Worm (Caenorhabditis elegans) whole organism, midembryonic: Measurements from ENCODE around the gene M03C11.9.
"Not testable (repeated sequence)": the region's sequence is repeated elsewhere in the genome, so short reads cannot be mapped to it uniquely, and the experiment has no call there.

Experiments used
- T22C8.4 ChIP-seq: fragments of 200-800 bp; sonication (Bioruptor generic); IDR thresholded peaks from 2 replicates; pipeline ENCODE4 v1.3.6; 2022; ENCODE audit warnings: missing genetic modification characterization, missing compliant biosample characterization
- cog-1 ChIP-seq: sonication (generic microtip); optimal IDR thresholded peaks from 2 replicates; lab custom pipeline; 2016; ENCODE audit warnings: missing genetic modification characterization, missing compliant biosample characterization
- flt-1 ChIP-seq: fragments of 200-800 bp; sonication (Bioruptor generic); IDR thresholded peaks from 2 replicates; pipeline ENCODE4 v1.3.6; 2022; ENCODE audit warnings: missing genetic modification characterization, missing compliant biosample characterization
- klf-2 ChIP-seq: fragments of 200-800 bp; sonication (Bioruptor generic); conservative IDR thresholded peaks from 2 replicates; pipeline ENCODE4 v1.3.6; 2022; ENCODE audit warnings: missing genetic modification reagents, missing genetic modification characterization, missing compliant biosample characterization
- med-1 ChIP-seq: sonication (generic microtip); optimal IDR thresholded peaks from 2 replicates; lab custom pipeline; 2017; ENCODE audit warnings: missing genetic modification characterization, mild to moderate bottlenecking, missing compliant biosample characterization, antibody characterized with exemption, missing genetic modification reagents; ENCODE audit not compliant: insufficient read depth
- ref-1 ChIP-seq: fragments of 200-800 bp; sonication (Bioruptor generic); conservative IDR thresholded peaks from 2 replicates; pipeline ENCODE4 v1.3.6; 2022; ENCODE audit warnings: missing genetic modification reagents, missing genetic modification characterization, missing compliant biosample characterization
- tab-1 ChIP-seq: fragments of 200-800 bp; sonication (Bioruptor generic); IDR thresholded peaks from 2 replicates; pipeline ENCODE4 v1.3.6; 2022; ENCODE audit warnings: missing genetic modification characterization, missing compliant biosample characterization
- ztf-23 ChIP-seq: fragments of 200-800 bp; sonication (Bioruptor generic); IDR thresholded peaks from 2 replicates; pipeline ENCODE4 v1.3.6; 2022; ENCODE audit warnings: missing genetic modification reagents, missing genetic modification characterization, missing compliant biosample characterization
- ztf-29 ChIP-seq: fragments of 200-800 bp; sonication (Bioruptor generic); IDR thresholded peaks from 2 replicates; pipeline ENCODE4 v1.3.6; 2022; ENCODE audit warnings: missing genetic modification reagents, missing genetic modification characterization, missing compliant biosample characterization

The M03C11.9 gene

DNA sequence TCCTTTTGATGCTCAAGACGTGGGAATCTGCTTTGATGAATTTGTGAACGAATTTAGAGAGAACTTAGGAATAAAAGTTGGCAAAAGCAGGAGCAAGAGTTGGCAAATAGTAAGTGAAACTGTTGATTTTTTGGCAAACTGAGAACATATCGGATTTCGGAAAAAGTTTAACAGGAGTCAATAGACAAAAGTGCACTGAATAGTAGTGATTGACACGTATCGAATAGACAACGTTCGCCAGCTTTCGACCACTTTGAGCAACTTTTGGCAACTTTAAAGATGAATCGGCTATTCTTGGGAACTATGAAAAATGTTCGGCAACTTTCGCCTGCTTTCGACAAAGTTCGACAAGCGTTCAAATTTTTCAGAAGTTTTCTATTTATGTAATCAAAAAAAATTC, at the start of gene M03C11.9:
TSS of gene M03C11.9 (minus strand) at position 101 of the 400 bp plus-strand sequence.
- TF ChIP-seq klf-2 (GFP tag; lab: Robert Waterston, UW) (no peak), ref-1 (GFP tag; lab: Robert Waterston, UW) (no peak), tab-1 (GFP tag; lab: Robert Waterston, UW) (no peak), T22C8.4 (GFP tag; lab: Robert Waterston, UW) (no peak), ztf-23 (GFP tag; lab: Robert Waterston, UW) (no peak), flt-1 (GFP tag; lab: Robert Waterston, UW) (no peak), med-1 (GFP tag; lab: Kevin White, UChicago) (no peak), ztf-29 (GFP tag; lab: Robert Waterston, UW) (no peak), cog-1 (tag; lab: Kevin White, UChicago) (no peak)

- TF ChIP-seq T22C8.4 (GFP tag; lab: Robert Waterston, UW); cog-1 (tag; lab: Kevin White, UChicago); klf-2 (GFP tag; lab: Robert Waterston, UW): not testable (repeated sequence)
Observed at ce11 chrIII:10438780-10439179, 47.3 kb upstream of the M03C11.9 start, which contains the start of gene H04D03.6. H04D03.6 (minus strand) TSS chrIII:10438880.

DNA sequence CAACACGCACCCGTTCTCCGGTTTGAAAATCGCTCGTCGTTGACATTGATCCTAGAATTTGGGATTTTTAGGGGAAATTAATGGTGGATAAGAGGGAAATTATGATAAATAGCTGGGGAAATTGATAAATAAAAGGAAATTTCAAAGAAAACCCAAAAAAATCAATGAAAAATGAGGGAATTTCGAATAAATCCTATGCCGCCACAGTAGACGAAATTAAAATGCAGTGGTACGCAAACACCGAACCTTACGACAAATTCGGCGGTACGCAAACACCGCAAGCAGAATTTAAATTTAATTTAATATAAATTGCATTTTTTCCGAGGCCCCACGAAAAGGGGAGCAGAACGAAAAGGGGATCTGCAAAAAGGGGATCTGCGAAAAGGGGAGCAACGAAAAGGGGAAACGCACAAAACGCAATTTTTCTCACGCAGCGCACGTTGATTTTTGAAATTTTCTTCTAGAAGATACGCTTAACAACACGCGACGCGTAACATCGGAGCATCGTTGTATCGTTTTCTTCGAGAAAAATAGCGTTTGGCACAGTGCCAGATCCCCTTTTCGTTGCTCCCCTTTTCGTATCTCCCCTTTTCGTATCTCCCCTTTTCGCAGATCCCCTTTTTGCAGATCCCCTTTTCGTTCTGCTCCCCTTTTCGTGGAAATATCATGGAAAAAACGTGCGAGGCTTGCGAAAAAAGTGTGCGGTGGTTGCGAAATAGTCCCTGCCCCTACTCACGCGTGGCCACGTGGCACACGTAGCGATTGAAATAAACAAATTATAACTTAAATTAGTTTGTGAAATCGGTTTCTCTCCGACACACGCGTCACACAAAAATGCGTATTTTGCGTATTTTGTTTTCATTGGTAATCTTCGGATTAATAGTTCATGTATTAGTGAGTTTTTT, 44.7 kb upstream of the M03C11.9 start, which contains the start of the genes smrd-1 and enu-3.1:
TSS of gene smrd-1 (minus strand) at position 51 of the 905 bp plus-strand sequence.
TSS of gene enu-3.1 (plus strand) at position 339 of the 905 bp plus-strand sequence.
- TF ChIP-seq klf-2 (GFP tag; lab: Robert Waterston, UW) (0 out of 2 replicates have a peak, but pooled peaks have one; percentile 33), ztf-23 (GFP tag; lab: Robert Waterston, UW) (peak; percentile 84), ztf-29 (GFP tag; lab: Robert Waterston, UW) (peak; percentile 34; the same call in 1 of the 2 replicates), flt-1 (GFP tag; lab: Robert Waterston, UW) (peak; percentile 72)

- no peak for TF ChIP-seq med-1 (GFP tag; lab: Kevin White, UChicago)
- peak; percentile 71; the same call in 1 of the 2 replicates for TF ChIP-seq ztf-23 (GFP tag; lab: Robert Waterston, UW)
- TF ChIP-seq cog-1 (tag; lab: Kevin White, UChicago), result peak; percentile 52
- peak; percentile 59; the same call in 1 of the 2 replicates for TF ChIP-seq ref-1 (GFP tag; lab: Robert Waterston, UW)
- peak; percentile 51; the same call in 1 of the 2 replicates for TF ChIP-seq T22C8.4 (GFP tag; lab: Robert Waterston, UW)
- peak; percentile 83 for TF ChIP-seq flt-1 (GFP tag; lab: Robert Waterston, UW)
- TF ChIP-seq tab-1 (GFP tag; lab: Robert Waterston, UW), result peak; percentile 79
- TF ChIP-seq ztf-29 (GFP tag; lab: Robert Waterston, UW), result no peak
- TF ChIP-seq klf-2 (GFP tag; lab: Robert Waterston, UW), result no peak; the same call in 1 of the 2 replicates
Observed at ce11 chrIII:10432104-10432503, 40.6 kb upstream of the M03C11.9 start.

DNA sequence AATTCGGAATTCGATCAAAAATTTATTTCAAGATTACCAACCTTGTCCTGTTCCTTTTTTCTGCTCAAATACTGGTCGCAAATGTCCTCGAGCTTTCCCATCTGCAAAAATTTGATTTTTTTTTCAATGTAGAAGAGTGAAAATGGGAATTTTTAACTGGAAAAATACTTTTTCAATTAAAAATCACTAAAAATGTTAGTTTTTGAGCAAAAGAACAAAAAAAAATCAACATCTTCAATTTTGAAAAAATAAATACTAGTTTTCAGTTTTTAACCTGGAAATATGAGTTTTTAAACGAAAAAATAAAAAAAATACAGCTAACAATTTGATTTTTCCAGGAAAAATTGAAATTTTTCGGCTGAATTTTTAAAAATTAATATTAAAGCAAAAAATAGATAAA, 36.4 kb upstream of the M03C11.9 start, which contains the start of gene prp-3:
TSS of gene prp-3 (minus strand) at position 101 of the 400 bp plus-strand sequence.
- TF ChIP-seq flt-1 (GFP tag; lab: Robert Waterston, UW) (no peak), T22C8.4 (GFP tag; lab: Robert Waterston, UW) (no peak), ztf-29 (GFP tag; lab: Robert Waterston, UW) (no peak), tab-1 (GFP tag; lab: Robert Waterston, UW) (no peak), cog-1 (tag; lab: Kevin White, UChicago) (no peak), ref-1 (GFP tag; lab: Robert Waterston, UW) (no peak), med-1 (GFP tag; lab: Kevin White, UChicago) (no peak), ztf-23 (GFP tag; lab: Robert Waterston, UW) (no peak), klf-2 (GFP tag; lab: Robert Waterston, UW) (no peak)

DNA sequence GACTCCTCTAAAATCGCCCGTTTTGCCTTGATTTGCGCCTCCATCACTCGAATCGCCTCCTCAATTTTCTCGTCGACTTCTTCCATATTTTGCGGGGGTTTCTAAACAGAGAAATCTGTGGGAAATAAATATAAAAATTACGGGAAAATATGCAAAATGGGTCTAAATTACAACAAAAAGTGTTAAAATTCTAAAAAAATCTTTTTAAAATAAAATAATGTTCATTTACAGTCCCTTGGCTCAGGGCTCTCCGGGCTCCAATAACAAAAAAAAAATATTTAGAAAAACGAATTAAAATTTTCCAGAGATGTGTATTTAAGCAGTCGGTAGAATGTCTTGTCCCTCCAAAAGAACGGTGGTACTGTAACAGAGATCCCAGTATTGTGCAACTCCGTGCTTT, 32.4 kb upstream of the M03C11.9 start, which contains the start of gene M03C11.6:
TSS of gene M03C11.6 (minus strand) at position 101 of the 400 bp plus-strand sequence.
- TF ChIP-seq T22C8.4 (GFP tag; lab: Robert Waterston, UW) (no peak), tab-1 (GFP tag; lab: Robert Waterston, UW) (no peak), ref-1 (GFP tag; lab: Robert Waterston, UW) (no peak), flt-1 (GFP tag; lab: Robert Waterston, UW) (no peak)

DNA sequence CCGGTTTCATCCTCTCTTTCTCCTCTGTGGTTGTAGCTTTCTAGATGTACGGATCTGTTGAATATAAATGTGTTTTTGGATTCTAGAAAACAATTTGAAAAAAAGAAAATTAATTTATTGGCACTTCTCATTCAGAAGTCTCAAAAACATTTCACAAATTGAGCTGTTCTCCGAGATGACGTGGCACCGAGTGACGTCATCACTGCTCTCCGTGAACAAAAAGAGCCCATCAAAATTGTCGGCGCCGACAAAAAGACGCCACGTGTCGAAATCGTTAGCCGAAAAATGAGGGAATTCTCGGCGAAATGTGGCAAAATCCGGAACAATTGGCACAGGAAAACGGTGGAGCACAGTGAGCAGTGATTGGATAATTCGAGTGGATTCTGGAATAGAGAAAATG, 30.2 kb upstream of the M03C11.9 start:
- TF ChIP-seq cog-1 (tag; lab: Kevin White, UChicago), result no peak
- TF ChIP-seq T22C8.4 (GFP tag; lab: Robert Waterston, UW), result no peak
- TF ChIP-seq ref-1 (GFP tag; lab: Robert Waterston, UW), result 0 out of 2 replicates have a peak, but pooled peaks have one; percentile 22

DNA sequence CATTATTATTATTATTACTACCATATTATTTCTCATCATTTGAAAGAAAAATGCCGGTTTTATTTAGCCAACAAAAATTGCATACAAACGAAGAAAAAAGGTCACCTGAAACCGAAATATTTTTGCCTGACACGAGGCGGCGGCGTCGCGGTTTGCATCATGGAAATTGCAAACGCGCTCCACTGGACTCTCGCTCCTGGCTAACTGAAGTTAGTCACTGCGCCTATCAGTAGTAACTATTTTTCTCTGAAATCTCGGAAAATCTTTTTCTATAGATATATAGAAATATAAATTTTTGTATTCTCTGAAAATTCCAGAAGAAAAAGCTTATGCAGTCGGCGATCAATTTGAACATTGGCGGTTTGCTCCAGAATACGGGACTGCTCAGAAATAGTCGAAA, 24.3 kb upstream of the M03C11.9 start, which contains the start of gene ymel-1:
TSS of gene ymel-1 (plus strand) at position 318 of the 400 bp plus-strand sequence.
- no peak for TF ChIP-seq tab-1 (GFP tag; lab: Robert Waterston, UW)
- no peak for TF ChIP-seq ztf-23 (GFP tag; lab: Robert Waterston, UW)
- TF ChIP-seq cog-1 (tag; lab: Kevin White, UChicago), result no peak
- TF ChIP-seq klf-2 (GFP tag; lab: Robert Waterston, UW), result no peak
- TF ChIP-seq flt-1 (GFP tag; lab: Robert Waterston, UW), result no peak

DNA sequence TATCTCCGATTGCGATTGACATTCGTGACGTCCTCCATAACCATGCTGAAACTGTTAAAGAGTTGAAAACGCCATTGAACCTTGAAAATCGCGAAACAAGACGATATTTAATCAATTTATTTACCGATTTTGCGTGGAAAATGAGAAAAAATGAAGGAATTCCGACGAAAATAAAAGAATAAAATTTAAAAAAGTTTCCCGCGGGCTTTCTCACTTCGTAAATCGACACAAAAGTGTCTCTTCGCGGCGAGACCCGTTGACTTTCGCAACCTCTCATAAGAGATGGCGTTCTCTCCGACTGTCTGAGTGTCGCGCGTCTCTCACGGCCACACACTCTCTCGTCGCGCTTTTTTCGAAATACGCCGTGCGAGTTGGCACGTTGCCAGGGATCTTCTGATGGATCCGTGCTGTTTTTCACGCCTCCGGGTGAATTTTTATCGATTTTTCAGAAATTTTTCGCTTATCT, 15.7 kb upstream of the M03C11.9 start, which contains the start of gene hat-1:
TSS of gene hat-1 (minus strand) at position 51 of the 466 bp plus-strand sequence.
- TF ChIP-seq cog-1 (tag; lab: Kevin White, UChicago) (no peak), klf-2 (GFP tag; lab: Robert Waterston, UW) (no peak), ztf-23 (GFP tag; lab: Robert Waterston, UW) (0 out of 2 replicates have a peak, but pooled peaks have one; percentile 41), flt-1 (GFP tag; lab: Robert Waterston, UW) (peak; percentile 64; the same call in 1 of the 2 replicates), ref-1 (GFP tag; lab: Robert Waterston, UW) (no peak), med-1 (GFP tag; lab: Kevin White, UChicago) (no peak), tab-1 (GFP tag; lab: Robert Waterston, UW) (no peak), T22C8.4 (GFP tag; lab: Robert Waterston, UW) (0 out of 2 replicates have a peak, but pooled peaks have one; percentile 18), ztf-29 (GFP tag; lab: Robert Waterston, UW) (peak; percentile 51)
